Worm (Caenorhabditis elegans): ENCODE measurements around the gene C30A5.10.
A peak's percentile ranks its signal among the peaks of the same experiment; 100 is the strongest.

C30A5.10 gene

DNA sequence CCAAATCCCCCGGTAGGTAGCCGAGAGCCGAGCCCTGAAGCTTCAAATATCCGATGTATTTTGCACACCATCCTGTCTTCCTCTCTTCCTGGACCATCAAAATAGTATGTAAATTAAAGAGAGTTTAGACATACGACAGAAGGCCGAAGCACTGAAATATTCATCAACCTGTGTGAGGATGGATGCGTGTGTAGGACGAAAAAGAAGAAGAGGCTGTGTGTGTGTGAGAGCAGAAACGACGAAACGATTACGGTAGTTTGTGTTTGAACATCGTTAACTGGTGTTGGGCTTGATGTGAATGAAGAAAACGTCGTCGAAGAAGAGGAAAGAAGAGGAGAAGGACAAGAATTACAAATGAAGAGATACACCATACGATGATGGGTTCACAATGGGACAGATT, 1.9 kb upstream of the C30A5.10 start:
- TF ChIP-seq nhr-23 (tag; optimal IDR thresholded peaks at IDR 0.05) = no peak
- TF ChIP-seq zag-1 (tag; optimal IDR thresholded peaks at IDR 0.05) = no peak
- no peak for TF ChIP-seq mbf-1 (tag; optimal IDR thresholded peaks at IDR 0.05)
- TF ChIP-seq nhr-21 (tag; optimal IDR thresholded peaks at IDR 0.05) = no peak
- no peak for TF ChIP-seq elt-1 (tag; optimal IDR thresholded peaks at IDR 0.05)
- no peak for TF ChIP-seq crh-2 (tag; optimal IDR thresholded peaks at IDR 0.05)
- no peak for TF ChIP-seq fos-1 (tag; optimal IDR thresholded peaks at IDR 0.05)
- no peak for TF ChIP-seq dmd-4 (tag; optimal IDR thresholded peaks at IDR 0.05)
- TF ChIP-seq ztf-4 (tag; optimal IDR thresholded peaks at IDR 0.05) = no peak
- peak in 1 of 2 experiments; percentile 54 for TF ChIP-seq lsy-2 (tag; optimal IDR thresholded peaks at IDR 0.05)
- peak; percentile 17 for TF ChIP-seq C34F6.9 (tag; optimal IDR thresholded peaks at IDR 0.05)
- TF ChIP-seq mab-5 (tag; optimal IDR thresholded peaks at IDR 0.05) = no peak
- peak; percentile 14 for TF ChIP-seq nhr-129 (tag; optimal IDR thresholded peaks at IDR 0.05)
- no peak for TF ChIP-seq R02D3.7 (tag; optimal IDR thresholded peaks at IDR 0.05)
- no peak for TF ChIP-seq snpc-4 (tag; optimal IDR thresholded peaks at IDR 0.05)
- TF ChIP-seq F13H6.1 (tag; optimal IDR thresholded peaks at IDR 0.05) = no peak
- TF ChIP-seq unc-55 (GFP tag; optimal IDR thresholded peaks at IDR 0.05) = peak; percentile 49

DNA sequence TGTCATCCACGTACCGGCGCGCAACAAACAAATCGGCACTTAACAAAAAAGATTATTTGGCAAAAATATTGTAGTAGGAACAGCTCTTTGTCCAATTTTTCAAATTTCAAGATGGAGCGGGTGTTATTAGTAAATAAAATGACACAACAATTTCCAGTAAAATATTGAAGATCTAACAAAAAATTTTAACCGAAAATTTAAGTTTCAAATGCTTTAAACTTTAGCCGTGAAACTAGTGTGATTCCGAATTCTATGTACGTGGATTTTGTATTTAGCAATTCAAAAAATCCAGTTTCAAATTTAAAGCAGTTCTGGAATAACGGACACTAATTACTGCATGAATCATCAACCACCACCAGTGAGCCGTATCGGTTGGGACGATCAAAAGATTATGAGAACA, 6.9 kb downstream of the C30A5.10 start, which contains the start of gene snb-5:
Gene snb-5 (plus strand): TSS at position 301 of the 400 bp plus-strand sequence.
- TF ChIP-seq nhr-10 (tag; optimal IDR thresholded peaks at IDR 0.05) = no peak
- no peak for TF ChIP-seq crh-2 (tag; optimal IDR thresholded peaks at IDR 0.05)
- TF ChIP-seq gmeb-1 (tag; optimal IDR thresholded peaks at IDR 0.05) = no peak
- TF ChIP-seq nhr-12 (tag; optimal IDR thresholded peaks at IDR 0.05) = no peak
- no peak for TF ChIP-seq aly-2 (tag; optimal IDR thresholded peaks at IDR 0.05)
- no peak for TF ChIP-seq ama-1 (optimal IDR thresholded peaks at IDR 0.05)
- no peak for TF ChIP-seq unc-55 (GFP tag; optimal IDR thresholded peaks at IDR 0.05)
- TF ChIP-seq fos-1 (tag; optimal IDR thresholded peaks at IDR 0.05) = no peak
- no peak for TF ChIP-seq mbf-1 (tag; optimal IDR thresholded peaks at IDR 0.05)
- no peak for TF ChIP-seq ceh-16 (tag; optimal IDR thresholded peaks at IDR 0.05)
- no peak for TF ChIP-seq ztf-1 (GFP tag; conservative IDR thresholded peaks at IDR 0.05)
- no peak for TF ChIP-seq elt-1 (tag; optimal IDR thresholded peaks at IDR 0.05)
- no peak for TF ChIP-seq R02D3.7 (tag; optimal IDR thresholded peaks at IDR 0.05)
- no peak for TF ChIP-seq sma-3 (GFP tag; optimal IDR thresholded peaks at IDR 0.05)
- TF ChIP-seq unc-62 (GFP tag; optimal IDR thresholded peaks at IDR 0.05) = no peak
- TF ChIP-seq ZK546.5 (tag; optimal IDR thresholded peaks at IDR 0.05) = no peak
- TF ChIP-seq nhr-237 (tag; optimal IDR thresholded peaks at IDR 0.05) = no peak
- no peak for TF ChIP-seq snpc-4 (tag; optimal IDR thresholded peaks at IDR 0.05)
- TF ChIP-seq lin-13 (GFP tag; optimal IDR thresholded peaks at IDR 0.05) = no peak

DNA sequence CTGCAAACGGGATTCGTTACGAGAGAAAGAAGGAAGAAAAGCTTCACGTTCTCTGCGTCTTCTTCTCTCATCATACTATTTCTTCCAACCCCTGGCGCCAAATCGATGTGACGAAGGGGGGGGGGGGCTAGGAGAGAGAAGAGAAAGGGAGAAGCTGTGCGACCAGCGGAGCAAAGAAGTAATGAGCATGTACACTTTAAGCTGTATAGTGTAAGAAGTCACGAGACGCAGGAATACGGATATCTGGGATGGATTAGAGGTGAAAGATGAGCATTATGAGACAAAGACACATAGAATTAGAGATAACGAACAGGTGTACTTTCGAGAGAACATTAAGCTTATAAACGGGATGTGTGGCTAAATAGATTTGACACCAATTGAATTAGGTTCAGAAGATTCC, 7.9 kb downstream of the C30A5.10 start:
- no peak for TF ChIP-seq snpc-4 (tag; optimal IDR thresholded peaks at IDR 0.05)
- TF ChIP-seq unc-55 (GFP tag; optimal IDR thresholded peaks at IDR 0.05) = peak; percentile 83
- TF ChIP-seq unc-39 (tag; optimal IDR thresholded peaks at IDR 0.05) = no peak
- peak; percentile 41 for TF ChIP-seq sem-4 (tag; optimal IDR thresholded peaks at IDR 0.05)
- no peak for TF ChIP-seq ceh-82 (tag; optimal IDR thresholded peaks at IDR 0.05)
- TF ChIP-seq lsy-2 (tag; optimal IDR thresholded peaks at IDR 0.05) = peak in 1 of 2 experiments; percentile 68
- TF ChIP-seq dmd-4 (tag; optimal IDR thresholded peaks at IDR 0.05) = no peak
- TF ChIP-seq nhr-25 (tag; optimal IDR thresholded peaks at IDR 0.05) = no peak
- peak; percentile 41 for TF ChIP-seq sma-9 (GFP tag; optimal IDR thresholded peaks at IDR 0.05)
- TF ChIP-seq sma-9 (tag; optimal IDR thresholded peaks at IDR 0.05) = no peak
- no peak for TF ChIP-seq peb-1 (tag; optimal IDR thresholded peaks at IDR 0.05)
- TF ChIP-seq nhr-129 (tag; optimal IDR thresholded peaks at IDR 0.05) = peak; percentile 46
- peak; percentile 77 for TF ChIP-seq F13H6.1 (tag; optimal IDR thresholded peaks at IDR 0.05)
- TF ChIP-seq crh-2 (tag; optimal IDR thresholded peaks at IDR 0.05) = peak; percentile 49
- TF ChIP-seq lin-39 (tag; optimal IDR thresholded peaks at IDR 0.05) = no peak
- no peak for TF ChIP-seq ztf-1 (GFP tag; conservative IDR thresholded peaks at IDR 0.05)
- TF ChIP-seq ztf-11 (tag; optimal IDR thresholded peaks at IDR 0.05) = no peak
- no peak for TF ChIP-seq nhr-23 (tag; optimal IDR thresholded peaks at IDR 0.05)
- peak; percentile 56 for TF ChIP-seq zag-1 (tag; optimal IDR thresholded peaks at IDR 0.05)
- no peak for TF ChIP-seq nhr-21 (tag; optimal IDR thresholded peaks at IDR 0.05)
- TF ChIP-seq C34F6.9 (tag; optimal IDR thresholded peaks at IDR 0.05) = peak; percentile 74
- TF ChIP-seq lin-11 (tag; optimal IDR thresholded peaks at IDR 0.05) = peak; percentile 30
- TF ChIP-seq elt-1 (tag; optimal IDR thresholded peaks at IDR 0.05) = no peak
- peak; percentile 33 for TF ChIP-seq mab-5 (tag; optimal IDR thresholded peaks at IDR 0.05)
- peak; percentile 23 for TF ChIP-seq lin-13 (GFP tag; optimal IDR thresholded peaks at IDR 0.05)
- peak; percentile 43 for TF ChIP-seq Y55F3AM.14 (GFP tag; optimal IDR thresholded peaks at IDR 0.05)
